Worm (Caenorhabditis elegans) whole organism, L2 larva: ENCODE measurements around the gene F38A6.5.

Source experiments
- C34F6.9 ChIP-seq: fragments of 150-350 bp; optimal IDR thresholded peaks from 2 replicates; lab custom pipeline; 2014; ENCODE audit warnings: missing biosample characterization, missing genetic modification characterization
- F13H6.1 ChIP-seq: sonication (generic microtip); optimal IDR thresholded peaks from 2 replicates; lab custom pipeline; 2016; ENCODE audit warnings: missing genetic modification characterization, missing compliant biosample characterization
- R02D3.7 ChIP-seq: fragments of 150-350 bp; optimal IDR thresholded peaks from 2 replicates; lab custom pipeline; 2014; ENCODE audit warnings: missing biosample characterization, missing genetic modification characterization
- Y55F3AM.14 ChIP-seq: fragments of 200-800 bp; sonication (Bioruptor generic); optimal IDR thresholded peaks from 2 replicates; lab custom pipeline; 2018; ENCODE audit warnings: mild to moderate bottlenecking, missing genetic modification characterization, missing compliant biosample characterization
- ZK546.5 ChIP-seq: sonication (generic microtip); optimal IDR thresholded peaks from 2 replicates; lab custom pipeline; 2017; ENCODE audit warnings: missing biosample characterization, missing genetic modification characterization
- alr-1 ChIP-seq: fragments of 150-350 bp; optimal IDR thresholded peaks from 2 replicates; lab custom pipeline; 2014; ENCODE audit warnings: missing biosample characterization, missing genetic modification characterization
- aly-2 ChIP-seq: fragments of 150-350 bp; optimal IDR thresholded peaks from 2 replicates; lab custom pipeline; 2014; ENCODE audit warnings: missing biosample characterization, missing genetic modification characterization
- ama-1 ChIP-seq: fragments of 150-350 bp; optimal IDR thresholded peaks from 2 replicates; lab custom pipeline; 2018; ENCODE audit warnings: inconsistent platforms
- blmp-1 ChIP-seq: sonication (generic microtip); optimal IDR thresholded peaks from 2 replicates; lab custom pipeline; 2017; ENCODE audit warnings: missing genetic modification characterization, mild to moderate bottlenecking, missing compliant biosample characterization, antibody characterized with exemption, moderate library complexity; ENCODE audit not compliant: insufficient read depth
- ceh-16 ChIP-seq: fragments of 150-350 bp; optimal IDR thresholded peaks from 2 replicates; lab custom pipeline; 2014; ENCODE audit warnings: missing biosample characterization, missing genetic modification characterization
- ceh-82 ChIP-seq: fragments of 150-350 bp; optimal IDR thresholded peaks from 2 replicates; lab custom pipeline; 2014; ENCODE audit warnings: missing biosample characterization, missing genetic modification characterization
- crh-2 ChIP-seq: sonication (generic microtip); optimal IDR thresholded peaks from 2 replicates; lab custom pipeline; 2017; ENCODE audit warnings: missing biosample characterization, missing genetic modification characterization
- dmd-4 ChIP-seq: sonication (generic microtip); optimal IDR thresholded peaks from 2 replicates; lab custom pipeline; 2017; ENCODE audit warnings: missing biosample characterization, missing genetic modification characterization
- egl-27 ChIP-seq: sonication (generic microtip); optimal IDR thresholded peaks from 3 replicates; lab custom pipeline; 2017; ENCODE audit warnings: missing biosample characterization, missing genetic modification reagents, missing genetic modification characterization
- elt-1 ChIP-seq: fragments of 150-350 bp; optimal IDR thresholded peaks from 2 replicates; lab custom pipeline; 2014; ENCODE audit warnings: missing biosample characterization, missing genetic modification characterization
- elt-3 ChIP-seq: sonication (generic microtip); optimal IDR thresholded peaks from 2 replicates; lab custom pipeline; 2017; ENCODE audit warnings: missing biosample characterization, missing genetic modification characterization
- fos-1 ChIP-seq: fragments of 150-350 bp; optimal IDR thresholded peaks from 2 replicates; lab custom pipeline; 2014; ENCODE audit warnings: missing biosample characterization, missing genetic modification characterization
- gmeb-1 ChIP-seq: fragments of 150-350 bp; optimal IDR thresholded peaks from 2 replicates; lab custom pipeline; 2014; ENCODE audit warnings: missing biosample characterization, missing genetic modification characterization
- lin-11 ChIP-seq: fragments of 150-350 bp; sonication (generic microtip); optimal IDR thresholded peaks from 2 replicates; lab custom pipeline; 2014; ENCODE audit warnings: missing biosample characterization, missing genetic modification characterization, inconsistent platforms, mixed read lengths
- lin-13 ChIP-seq: fragments of 150-350 bp; optimal IDR thresholded peaks from 2 replicates; lab custom pipeline; 2014; ENCODE audit warnings: missing biosample characterization, missing genetic modification reagents, missing genetic modification characterization
- lin-39 ChIP-seq: fragments of 150-350 bp; optimal IDR thresholded peaks from 2 replicates; lab custom pipeline; 2014; ENCODE audit warnings: missing biosample characterization, missing genetic modification reagents, missing genetic modification characterization
- lsy-2 ChIP-seq, 2 experiments: fragments of 150-350 bp in 1 of 2; sonication (generic microtip) in 1 of 2; optimal IDR thresholded peaks; 2 replicates each; lab custom pipeline; 2014 to 2017; ENCODE audit warnings: missing biosample characterization in 2 of 2, missing genetic modification characterization in 2 of 2
- mab-5 ChIP-seq: fragments of 150-350 bp; optimal IDR thresholded peaks from 2 replicates; lab custom pipeline; 2014; ENCODE audit warnings: missing biosample characterization, missing genetic modification characterization
- mbf-1 ChIP-seq: sonication (generic microtip); optimal IDR thresholded peaks from 2 replicates; lab custom pipeline; 2017; ENCODE audit warnings: missing biosample characterization, missing genetic modification characterization
- mdl-1 ChIP-seq, 2 experiments: fragments of 150-350 bp in 1 of 2; sonication (generic microtip) in 1 of 2; optimal IDR thresholded peaks; 2 replicates each; lab custom pipeline; 2017; ENCODE audit warnings: missing biosample characterization in 2 of 2, missing genetic modification characterization in 2 of 2
- nhr-10 ChIP-seq: sonication (generic microtip); optimal IDR thresholded peaks from 2 replicates; lab custom pipeline; 2017; ENCODE audit warnings: missing biosample characterization, missing genetic modification characterization
- nhr-11 ChIP-seq: fragments of 150-350 bp; optimal IDR thresholded peaks from 2 replicates; lab custom pipeline; 2014; ENCODE audit warnings: missing biosample characterization, missing genetic modification characterization
- nhr-12 ChIP-seq: fragments of 150-350 bp; optimal IDR thresholded peaks from 2 replicates; lab custom pipeline; 2014; ENCODE audit warnings: missing biosample characterization, missing genetic modification characterization
- nhr-129 ChIP-seq: fragments of 150-350 bp; optimal IDR thresholded peaks from 2 replicates; lab custom pipeline; 2014; ENCODE audit warnings: missing biosample characterization, missing genetic modification characterization
- nhr-21 ChIP-seq: fragments of 150-350 bp; optimal IDR thresholded peaks from 2 replicates; lab custom pipeline; 2014; ENCODE audit warnings: missing biosample characterization, missing genetic modification characterization
- nhr-23 ChIP-seq: fragments of 150-350 bp; optimal IDR thresholded peaks from 2 replicates; lab custom pipeline; 2014; ENCODE audit warnings: missing biosample characterization, missing genetic modification reagents, missing genetic modification characterization
- nhr-237 ChIP-seq: fragments of 150-350 bp; optimal IDR thresholded peaks from 2 replicates; lab custom pipeline; 2014; ENCODE audit warnings: missing biosample characterization, missing genetic modification characterization
- nhr-25 ChIP-seq: fragments of 150-350 bp; sonication (generic microtip); optimal IDR thresholded peaks from 3 replicates; lab custom pipeline; 2014; ENCODE audit warnings: missing biosample characterization, missing genetic modification characterization
- nhr-6 ChIP-seq: fragments of 150-350 bp; optimal IDR thresholded peaks from 2 replicates; lab custom pipeline; 2014; ENCODE audit warnings: missing biosample characterization, missing genetic modification characterization
- nhr-77 ChIP-seq: fragments of 150-350 bp; optimal IDR thresholded peaks from 2 replicates; lab custom pipeline; 2014; ENCODE audit warnings: missing biosample characterization, missing genetic modification characterization
- peb-1 ChIP-seq: fragments of 150-350 bp; optimal IDR thresholded peaks from 2 replicates; lab custom pipeline; 2014; ENCODE audit warnings: missing biosample characterization, missing genetic modification characterization
- sem-4 ChIP-seq: fragments of 150-350 bp; optimal IDR thresholded peaks from 2 replicates; lab custom pipeline; 2014; ENCODE audit warnings: missing biosample characterization, missing genetic modification reagents, missing genetic modification characterization
- skn-1 ChIP-seq: sonication (generic microtip); optimal IDR thresholded peaks from 2 replicates; lab custom pipeline; 2017; ENCODE audit warnings: missing biosample characterization, missing genetic modification characterization
- sma-3 ChIP-seq: sonication (generic microtip); optimal IDR thresholded peaks from 2 replicates; lab custom pipeline; 2016; ENCODE audit warnings: missing genetic modification reagents, missing genetic modification characterization, missing compliant biosample characterization
- sma-9 ChIP-seq, 2 experiments: fragments of 150-350 bp in 1 of 2; sonication (generic microtip) in 1 of 2; optimal IDR thresholded peaks; 2 replicates each; lab custom pipeline; 2014 to 2016; ENCODE audit warnings: missing genetic modification characterization in 2 of 2, mild to moderate bottlenecking in 1 of 2, missing biosample characterization in 1 of 2, missing compliant biosample characterization in 1 of 2, missing genetic modification reagents in 1 of 2, moderate library complexity in 1 of 2
- snpc-4 ChIP-seq: fragments of 150-350 bp; optimal IDR thresholded peaks from 2 replicates; lab custom pipeline; 2014; ENCODE audit warnings: missing biosample characterization, missing genetic modification characterization
- unc-39 ChIP-seq: fragments of 150-350 bp; optimal IDR thresholded peaks from 2 replicates; lab custom pipeline; 2014; ENCODE audit warnings: missing biosample characterization, missing genetic modification characterization
- unc-55 ChIP-seq: fragments of 150-350 bp; sonication (generic microtip); optimal IDR thresholded peaks from 3 replicates; lab custom pipeline; 2014; ENCODE audit warnings: missing biosample characterization, missing genetic modification reagents, missing genetic modification characterization
- unc-62 ChIP-seq: fragments of 150-350 bp; optimal IDR thresholded peaks from 2 replicates; lab custom pipeline; 2014; ENCODE audit warnings: missing biosample characterization, missing genetic modification reagents, missing genetic modification characterization
- zag-1 ChIP-seq: fragments of 150-350 bp; optimal IDR thresholded peaks from 2 replicates; lab custom pipeline; 2014; ENCODE audit warnings: missing biosample characterization, missing genetic modification characterization
- ztf-1 ChIP-seq: fragments of 200-800 bp; sonication (Bioruptor generic); conservative IDR thresholded peaks from 2 replicates; pipeline ENCODE4 v1.3.6; 2022; ENCODE audit warnings: missing genetic modification characterization, missing compliant biosample characterization
- ztf-11 ChIP-seq: sonication (generic microtip); optimal IDR thresholded peaks from 2 replicates; lab custom pipeline; 2017; ENCODE audit warnings: missing biosample characterization, missing genetic modification characterization
- ztf-4 ChIP-seq: fragments of 150-350 bp; optimal IDR thresholded peaks from 2 replicates; lab custom pipeline; 2014; ENCODE audit warnings: missing biosample characterization, missing genetic modification characterization

F38A6.5 gene

DNA sequence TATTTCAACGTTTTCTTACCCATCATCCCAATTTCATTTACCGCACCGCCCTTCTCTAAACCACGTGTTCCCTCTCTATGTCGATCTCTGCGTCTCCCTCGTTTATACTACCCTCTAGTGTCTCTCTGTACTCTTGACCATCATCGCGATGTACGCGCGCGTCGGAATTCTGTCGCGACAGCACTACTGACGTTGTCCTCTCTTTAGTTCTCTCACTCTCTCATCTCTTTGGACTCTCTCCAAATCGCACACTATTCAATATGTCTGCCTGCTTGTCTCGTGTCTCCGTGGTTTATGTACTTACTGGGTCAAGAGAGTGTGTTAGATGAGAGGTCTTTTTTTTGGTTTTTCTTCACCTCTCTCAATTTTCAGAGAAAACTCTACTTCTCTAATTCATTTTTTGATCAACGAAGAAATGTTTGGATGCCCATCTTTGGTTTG lies 4.7 kb upstream of the F38A6.5 start (continued):
- peak; percentile 94 for TF ChIP-seq nhr-25 (tag; lab: Kevin White, UChicago)
- TF ChIP-seq ztf-11 (tag; lab: Kevin White, UChicago), result peak; percentile 31
- TF ChIP-seq nhr-77 (tag; lab: Kevin White, UChicago), result peak; percentile 60
- TF ChIP-seq nhr-12, result no peak
- peak; percentile 97 for TF ChIP-seq nhr-6 (tag; lab: Kevin White, UChicago)
- peak; percentile 70 for TF ChIP-seq blmp-1 (tag; lab: Kevin White, UChicago)
- peak; percentile 66 for TF ChIP-seq ceh-16 (tag; lab: Kevin White, UChicago)
- TF ChIP-seq mdl-1 (tag; optimal IDR thresholded peaks at IDR 0.05; lab: Kevin White, UChicago), result peak; percentile 93 to 99
- peak; percentile 92 for TF ChIP-seq lin-13 (GFP tag; lab: Kevin White, UChicago)
- no peak for TF ChIP-seq elt-3 (tag; lab: Kevin White, UChicago)
- peak; percentile 99 for TF ChIP-seq F13H6.1
- peak; percentile 97 for TF ChIP-seq sma-9 (GFP tag; optimal IDR thresholded peaks at IDR 0.05; lab: Kevin White, UChicago)
- TF ChIP-seq sma-9 (tag; optimal IDR thresholded peaks at IDR 0.05; lab: Kevin White, UChicago), result peak; percentile 68

DNA sequence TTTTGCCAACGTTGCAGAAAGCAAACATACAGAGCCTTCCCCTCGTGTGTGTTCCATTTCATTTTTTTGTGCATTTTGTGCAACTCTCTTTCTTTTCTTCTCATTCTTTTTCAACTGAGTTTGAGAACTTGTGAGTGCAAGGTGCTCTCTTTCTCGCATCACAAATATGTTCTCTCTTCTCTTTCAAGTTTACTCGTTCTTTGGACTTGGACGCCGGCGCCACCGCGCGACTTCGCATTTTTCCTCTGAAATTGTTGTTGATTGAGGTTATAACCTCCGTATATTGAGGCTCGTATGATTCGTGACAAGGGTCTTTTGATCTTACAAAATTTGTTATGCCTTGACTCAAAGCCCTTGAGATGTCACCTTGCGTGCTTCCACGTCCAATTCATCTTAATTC lies 3.2 kb upstream of the F38A6.5 start:
- TF ChIP-seq lin-39 (tag; lab: Kevin White, UChicago) (no peak), mab-5 (tag; lab: Kevin White, UChicago) (no peak), nhr-77 (tag; lab: Kevin White, UChicago) (no peak), unc-62 (GFP tag; lab: Kevin White, UChicago) (no peak), ceh-82 (tag; lab: Kevin White, UChicago) (no peak), aly-2 (no peak), gmeb-1 (no peak), ZK546.5 (tag; lab: Kevin White, UChicago) (no peak), R02D3.7 (tag; lab: Kevin White, UChicago) (no peak), lin-13 (GFP tag; lab: Kevin White, UChicago) (peak; percentile 40), dmd-4 (tag; lab: Kevin White, UChicago) (no peak), skn-1 (no peak), nhr-129 (tag; lab: Kevin White, UChicago) (peak; percentile 88), nhr-23 (no peak), sem-4 (tag; lab: Kevin White, UChicago) (peak; percentile 40), nhr-11 (tag; lab: Kevin White, UChicago) (no peak), nhr-6 (tag; lab: Kevin White, UChicago) (no peak), zag-1 (tag; lab: Kevin White, UChicago) (peak; percentile 51), nhr-25 (tag; lab: Kevin White, UChicago) (no peak), F13H6.1 (peak; percentile 77), sma-9 (GFP tag; optimal IDR thresholded peaks at IDR 0.05; lab: Kevin White, UChicago) (peak; percentile 77), sma-9 (tag; optimal IDR thresholded peaks at IDR 0.05; lab: Kevin White, UChicago) (no peak), mbf-1 (no peak), alr-1 (tag; lab: Kevin White, UChicago) (no peak), ceh-16 (tag; lab: Kevin White, UChicago) (no peak), ztf-11 (tag; lab: Kevin White, UChicago) (no peak), blmp-1 (tag; lab: Kevin White, UChicago) (no peak), nhr-237 (tag; lab: Kevin White, UChicago) (no peak), crh-2 (peak; percentile 74), nhr-10 (tag; lab: Kevin White, UChicago) (no peak), snpc-4 (tag; lab: Kevin White, UChicago) (peak; percentile 54), fos-1 (tag; lab: Kevin White, UChicago) (peak; percentile 17), lsy-2 (tag; optimal IDR thresholded peaks at IDR 0.05; lab: Kevin White, UChicago) (peak in 1 of 2 experiments; percentile 72), nhr-21 (tag; lab: Kevin White, UChicago) (peak; percentile 13), C34F6.9 (tag; lab: Kevin White, UChicago) (peak; percentile 78), unc-39 (no peak), lin-11 (tag; lab: Kevin White, UChicago) (peak; percentile 74), egl-27 (tag; lab: Kevin White, UChicago) (peak; percentile 48), peb-1 (tag; lab: Kevin White, UChicago) (no peak), elt-3 (tag; lab: Kevin White, UChicago) (no peak), ama-1 (lab: Kevin White, UChicago) (peak; percentile 3), sma-3 (GFP tag; lab: Kevin White, UChicago) (no peak), elt-1 (tag; lab: Kevin White, UChicago) (no peak), nhr-12 (no peak), Y55F3AM.14 (GFP tag; lab: Kevin White, UChicago) (no peak), ztf-4 (tag; lab: Kevin White, UChicago) (peak; percentile 80), unc-55 (GFP tag; lab: Kevin White, UChicago) (peak; percentile 90), mdl-1 (tag; optimal IDR thresholded peaks at IDR 0.05; lab: Kevin White, UChicago) (peak; percentile 60 to 68), ztf-1 (GFP tag; lab: Robert Waterston, UW) (no peak)
- TF ChIP-seq, all 48 proteins: peak for 18
